Worm (Caenorhabditis elegans): Measurements from ENCODE around the gene F25F2.1.

- TF ChIP-seq W03F9.2 (tag; optimal IDR thresholded peaks at IDR 0.05) (peak; percentile 34), him-1 (tag; optimal IDR thresholded peaks at IDR 0.05) (peak; percentile 54), dao-5 (tag; optimal IDR thresholded peaks at IDR 0.05) (no peak)
These were observed 4.3 kb upstream of the F25F2.1 start for ce11 chrIII:4504358-4504757.

Data from whole organism, L4/young adult.